Fruit fly (Drosophila melanogaster) whole organism, embryonic: Measurements from ENCODE around the gene CG10214.

Experiments used
- CG10267 ChIP-seq: fragments of 200-800 bp; sonication (Bioruptor generic); optimal IDR thresholded peaks from 2 replicates; lab custom pipeline; 2018; ENCODE audit warnings: missing biosample characterization, mild to moderate bottlenecking, missing genetic modification characterization, moderate library complexity
- CG10274 ChIP-seq: fragments of 200-800 bp; sonication (Bioruptor generic); optimal IDR thresholded peaks from 3 replicates; lab custom pipeline; 2017; ENCODE audit warnings: missing biosample characterization, mild to moderate bottlenecking, missing genetic modification characterization
- CG11247 ChIP-seq: fragments of 200-800 bp; sonication (Bioruptor generic); IDR thresholded peaks from 2 replicates; pipeline ENCODE4 v1.3.6; 2022; ENCODE audit warnings: missing biosample characterization, missing genetic modification characterization
- CG11696 ChIP-seq: fragments of 200-800 bp; sonication (Bioruptor generic); IDR thresholded peaks from 2 replicates; pipeline ENCODE4 v1.3.6; 2022; ENCODE audit warnings: missing biosample characterization, missing genetic modification characterization
- CG12391 ChIP-seq: fragments of 200-800 bp; sonication (Bioruptor generic); optimal IDR thresholded peaks from 3 replicates; lab custom pipeline; 2018; ENCODE audit warnings: missing biosample characterization, mild to moderate bottlenecking, missing genetic modification characterization, moderate library complexity
- CG13123 ChIP-seq: fragments of 200-800 bp; sonication (Bioruptor generic); optimal IDR thresholded peaks from 2 replicates; lab custom pipeline; 2016; ENCODE audit warnings: missing biosample characterization, missing genetic modification characterization
- CG14050 ChIP-seq: fragments of 200-800 bp; sonication (Bioruptor generic); IDR thresholded peaks from 3 replicates; pipeline ENCODE4 v1.3.6; 2022; ENCODE audit warnings: missing biosample characterization, missing genetic modification characterization
- CG16863 ChIP-seq: fragments of 200-800 bp; sonication (Bioruptor generic); optimal IDR thresholded peaks from 3 replicates; lab custom pipeline; 2016; ENCODE audit warnings: missing biosample characterization, missing genetic modification characterization
- CG3726 ChIP-seq: fragments of 200-800 bp; sonication (Bioruptor generic); IDR thresholded peaks from 3 replicates; pipeline ENCODE4, ENCODE4 v1.3.6; 2022; ENCODE audit warnings: missing biosample characterization, missing genetic modification characterization
- CG3838 ChIP-seq: fragments of 200-800 bp; sonication (Bioruptor generic); optimal IDR thresholded peaks from 3 replicates; lab custom pipeline; 2016; ENCODE audit warnings: missing biosample characterization, missing genetic modification characterization
- CG5953 ChIP-seq: fragments of 200-800 bp; sonication (Bioruptor generic); IDR thresholded peaks from 2 replicates; pipeline ENCODE4 v1.3.6; 2022; ENCODE audit warnings: missing biosample characterization, missing genetic modification characterization
- CG6854 ChIP-seq: fragments of 200-800 bp; sonication (Bioruptor generic); optimal IDR thresholded peaks from 3 replicates; lab custom pipeline; 2017; ENCODE audit warnings: missing biosample characterization, mild to moderate bottlenecking, missing genetic modification characterization
- CG7987 ChIP-seq: fragments of 200-800 bp; sonication (Bioruptor generic); optimal IDR thresholded peaks from 2 replicates; lab custom pipeline; 2018; ENCODE audit warnings: missing biosample characterization, mild to moderate bottlenecking, missing genetic modification characterization, moderate library complexity
- CG8281 ChIP-seq: fragments of 200-800 bp; sonication (Bioruptor generic); optimal IDR thresholded peaks from 2 replicates; lab custom pipeline; 2018; ENCODE audit warnings: missing biosample characterization, mild to moderate bottlenecking, missing genetic modification characterization, moderate library complexity
- CG8290 ChIP-seq, 3 experiments: fragments of 200-800 bp; sonication (Bioruptor generic); optimal IDR thresholded peaks; 2 replicates each; lab custom pipeline; 2016 to 2019; ENCODE audit warnings: missing biosample characterization in 3 of 3, missing genetic modification characterization in 3 of 3, mild to moderate bottlenecking in 2 of 3, moderate library complexity in 1 of 3
- CG8924 ChIP-seq: fragments of 200-800 bp; optimal IDR thresholded peaks from 3 replicates; lab custom pipeline; 2019; ENCODE audit warnings: missing biosample characterization, mild to moderate bottlenecking, missing genetic modification characterization, moderate library complexity
- CHES-1-like ChIP-seq: fragments of 200-800 bp; sonication (Bioruptor generic); optimal IDR thresholded peaks from 2 replicates; lab custom pipeline; 2016; ENCODE audit warnings: missing biosample characterization, missing genetic modification characterization
- D ChIP-seq, 2 experiments: fragments of 200-800 bp in 1 of 2; fragments of >200 bp in 1 of 2; sonication (Bioruptor generic) in 1 of 2; optimal IDR thresholded peaks; 2 replicates in 1 of 2; 3 replicates in 1 of 2; lab custom pipeline; 2017; ENCODE audit warnings: mild to moderate bottlenecking in 1 of 2, missing biosample characterization in 1 of 2, missing genetic modification characterization in 1 of 2, missing genetic modification reagents in 1 of 2
- Eip74EF ChIP-seq, 2 experiments: fragments of 200-800 bp in 1 of 2; fragments of >200 bp in 1 of 2; sonication (Bioruptor generic) in 1 of 2; optimal IDR thresholded peaks; 2 replicates each; lab custom pipeline; 2017 to 2019; ENCODE audit warnings: missing biosample characterization in 2 of 2, missing genetic modification characterization in 2 of 2, mild to moderate bottlenecking in 1 of 2, moderate library complexity in 1 of 2
- Fer1 ChIP-seq: fragments of 200-800 bp; sonication (Bioruptor generic); optimal IDR thresholded peaks from 2 replicates; lab custom pipeline; 2017; ENCODE audit warnings: missing biosample characterization, mild to moderate bottlenecking, missing genetic modification characterization
- HLH4C ChIP-seq: fragments of 200-800 bp; sonication (Bioruptor generic); IDR thresholded peaks from 3 replicates; pipeline ENCODE4 v1.3.6; 2022; ENCODE audit warnings: missing biosample characterization, missing genetic modification characterization; ENCODE audit not compliant: partially characterized antibody
- Med ChIP-seq: fragments of 200-800 bp; sonication (Bioruptor generic); peaks from one replicate; lab custom pipeline; 2016; ENCODE audit warnings: missing biosample characterization, missing genetic modification characterization, mild to moderate bottlenecking, inconsistent platforms, moderate library complexity
- Sry-β ChIP-seq: fragments of 200-800 bp; sonication (Bioruptor generic); optimal IDR thresholded peaks from 2 replicates; lab custom pipeline; 2018; ENCODE audit warnings: missing biosample characterization, mild to moderate bottlenecking, missing genetic modification characterization, moderate library complexity
- Taf1 ChIP-seq: fragments of 200-800 bp; sonication (Bioruptor generic); IDR thresholded peaks from 2 replicates; pipeline ENCODE4 v1.3.6; 2022; ENCODE audit warnings: missing biosample characterization, missing genetic modification characterization
- Xrp1 ChIP-seq: fragments of 200-800 bp; sonication (Bioruptor generic); IDR thresholded peaks from 2 replicates; pipeline ENCODE4 v1.3.6; 2022; ENCODE audit warnings: missing biosample characterization, missing genetic modification characterization
- al ChIP-seq: fragments of 200-800 bp; sonication (Bioruptor generic); IDR thresholded peaks from 2 replicates; pipeline ENCODE4 v1.3.6; 2022; ENCODE audit warnings: missing biosample characterization, missing genetic modification characterization
- ara ChIP-seq: fragments of 200-800 bp; sonication (Bioruptor generic); IDR thresholded peaks from 2 replicates; pipeline ENCODE4 v1.3.6; 2022; ENCODE audit warnings: missing biosample characterization, missing genetic modification characterization
- bab2 ChIP-seq: fragments of 200-800 bp; sonication (Bioruptor generic); optimal IDR thresholded peaks from 2 replicates; lab custom pipeline; 2016; ENCODE audit warnings: missing biosample characterization, missing genetic modification characterization
- cg ChIP-seq: fragments of 200-800 bp; sonication (Bioruptor generic); optimal IDR thresholded peaks from 3 replicates; lab custom pipeline; 2019; ENCODE audit warnings: missing biosample characterization, mild to moderate bottlenecking, missing genetic modification characterization, moderate library complexity
- da ChIP-seq: fragments of 200-800 bp; sonication (Bioruptor generic); optimal IDR thresholded peaks from 2 replicates; lab custom pipeline; 2016; ENCODE audit warnings: missing biosample characterization, missing genetic modification characterization
- dimm ChIP-seq: fragments of 200-800 bp; sonication (Bioruptor generic); IDR thresholded peaks from 2 replicates; pipeline ENCODE4 v1.3.6; 2022; ENCODE audit warnings: missing biosample characterization, missing genetic modification characterization
- dmrt11E ChIP-seq: fragments of 200-800 bp; sonication (Bioruptor generic); optimal IDR thresholded peaks from 3 replicates; lab custom pipeline; 2018; ENCODE audit warnings: missing biosample characterization, mild to moderate bottlenecking, missing genetic modification characterization, moderate library complexity
- emc ChIP-seq: fragments of 200-800 bp; sonication (Bioruptor generic); optimal IDR thresholded peaks from 2 replicates; lab custom pipeline; 2016; ENCODE audit warnings: missing biosample characterization, missing genetic modification characterization
- eve ChIP-seq, 2 experiments: fragments of >200 bp; optimal IDR thresholded peaks; 2 replicates each; lab custom pipeline; 2017; ENCODE audit warnings: missing biosample characterization in 2 of 2, missing genetic modification characterization in 2 of 2
- fd3F ChIP-seq: fragments of 200-800 bp; sonication (Bioruptor generic); optimal IDR thresholded peaks from 2 replicates; lab custom pipeline; 2018; ENCODE audit warnings: missing biosample characterization, mild to moderate bottlenecking, missing genetic modification characterization, moderate library complexity
- gt ChIP-seq: fragments of 200-800 bp; sonication (Bioruptor generic); IDR thresholded peaks from 2 replicates; pipeline ENCODE4 v1.3.6; 2022; ENCODE audit warnings: missing biosample characterization, missing genetic modification characterization
- h ChIP-seq: fragments of >200 bp; optimal IDR thresholded peaks from 2 replicates; lab custom pipeline; 2017
- jigr1 ChIP-seq: fragments of 200-800 bp; sonication (Bioruptor generic); IDR thresholded peaks from 3 replicates; pipeline ENCODE4 v1.3.6; 2022; ENCODE audit warnings: missing biosample characterization, missing genetic modification characterization
- kni ChIP-seq: fragments of 200-800 bp; sonication (Bioruptor generic); optimal IDR thresholded peaks from 3 replicates; lab custom pipeline; 2017; ENCODE audit warnings: mild to moderate bottlenecking, missing biosample characterization, missing genetic modification reagents, missing genetic modification characterization
- lbe ChIP-seq: fragments of 200-800 bp; sonication (Bioruptor generic); optimal IDR thresholded peaks from 2 replicates; lab custom pipeline; 2016; ENCODE audit warnings: missing biosample characterization, mild to moderate bottlenecking, missing genetic modification characterization
- luna ChIP-seq: fragments of 200-800 bp; sonication (Bioruptor generic); optimal IDR thresholded peaks from 2 replicates; lab custom pipeline; 2016; ENCODE audit warnings: missing biosample characterization, missing genetic modification characterization
- mld ChIP-seq: fragments of 200-800 bp; sonication (Bioruptor generic); IDR thresholded peaks from 3 replicates; pipeline ENCODE4 v1.3.6; 2022; ENCODE audit warnings: missing biosample characterization, missing genetic modification characterization; ENCODE audit not compliant: partially characterized antibody
- pan ChIP-seq, 4 experiments: fragments of >200 bp in 3 of 4; fragments of 200-800 bp in 1 of 4; sonication (Bioruptor generic) in 1 of 4; optimal IDR thresholded peaks in 3 of 4; IDR thresholded peaks in 1 of 4; 2 replicates each; pipeline versions ENCODE4 v1.3.6 to Lab custom; 2017 to 2022; ENCODE audit warnings: missing biosample characterization in 2 of 4, missing genetic modification characterization in 2 of 4, mixed read lengths in 1 of 4
- pzg ChIP-seq: fragments of 200-800 bp; sonication (Bioruptor generic); optimal IDR thresholded peaks from 3 replicates; lab custom pipeline; 2018; ENCODE audit warnings: missing biosample characterization, mild to moderate bottlenecking, missing genetic modification characterization, moderate library complexity
- scrt ChIP-seq: fragments of 200-800 bp; sonication (Bioruptor generic); optimal IDR thresholded peaks from 2 replicates; lab custom pipeline; 2018; ENCODE audit warnings: missing biosample characterization, mild to moderate bottlenecking, missing genetic modification characterization, moderate library complexity
- seq ChIP-seq: fragments of 200-800 bp; sonication (Bioruptor generic); IDR thresholded peaks from 2 replicates; pipeline ENCODE4 v1.3.6; 2022; ENCODE audit warnings: missing biosample characterization, missing genetic modification characterization
- stc ChIP-seq: fragments of 200-800 bp; sonication (Bioruptor generic); IDR thresholded peaks from 2 replicates; pipeline ENCODE4 v1.3.6; 2022; ENCODE audit warnings: missing biosample characterization, missing genetic modification characterization
- sug ChIP-seq: fragments of 200-800 bp; optimal IDR thresholded peaks from 2 replicates; lab custom pipeline; 2019; ENCODE audit warnings: missing biosample characterization, mild to moderate bottlenecking, missing genetic modification characterization, moderate library complexity

Gene CG10214

DNA sequence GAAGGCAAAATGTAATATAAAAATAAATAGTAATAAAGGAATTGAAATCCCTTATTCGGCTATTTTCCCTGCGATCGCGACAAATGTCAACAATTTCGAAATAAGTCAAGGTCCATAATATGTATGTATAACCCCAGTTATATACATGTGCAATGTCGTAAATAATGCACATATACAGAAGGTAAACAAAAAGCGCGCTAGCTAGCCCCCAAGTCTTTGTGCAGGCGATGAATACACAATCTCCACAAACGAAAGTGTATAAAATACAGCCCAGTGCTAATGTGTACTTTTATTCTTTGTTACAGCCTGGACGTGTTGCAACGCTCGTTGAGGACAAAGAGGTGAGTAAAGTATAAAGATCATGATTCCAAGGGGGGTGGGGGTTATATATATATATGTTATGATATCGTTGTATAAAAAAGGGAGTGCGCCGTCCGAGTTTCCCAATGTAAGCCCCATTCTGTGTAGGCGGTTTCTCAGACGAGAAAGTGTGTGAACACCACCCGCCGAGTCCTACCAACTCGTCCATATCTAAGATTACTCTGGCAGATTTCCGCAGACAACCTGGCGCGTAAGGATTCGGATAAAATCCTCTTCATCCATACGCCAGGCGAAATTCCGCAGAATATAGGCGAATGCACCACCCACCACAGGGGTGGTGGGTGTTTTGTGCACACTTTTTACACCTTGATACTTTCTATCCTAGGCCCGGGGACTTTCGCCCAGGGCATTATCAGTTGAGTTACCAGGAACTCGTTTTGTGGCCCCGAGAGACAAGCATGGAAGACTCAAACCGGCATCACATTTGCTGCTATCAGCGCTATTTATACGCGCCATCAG is 37.4 kb downstream of the CG10214 start (continued):
- peak; percentile 16; the same call in 1 of the 2 replicates for TF ChIP-seq Xrp1 (GFP tag; lab: Robert Waterston, UW)
- TF ChIP-seq CHES-1-like (GFP tag; lab: Kevin White, UChicago): no peak
- no peak for TF ChIP-seq pan (optimal IDR thresholded peaks at IDR 0.05; lab: Kevin White, UChicago)
- TF ChIP-seq pan (GFP tag; optimal IDR thresholded peaks at IDR 0.05 in 1 of 2, IDR thresholded peaks at IDR 0.05 in 1 of 2): peak in 1 of 2 experiments; percentile 32
- TF ChIP-seq cg (GFP tag; lab: Kevin White, UChicago): no peak
- no peak for TF ChIP-seq CG8924 (tag; lab: Kevin White, UChicago)
- peak in 1 of 2 experiments; percentile 73 for TF ChIP-seq Eip74EF (GFP tag; optimal IDR thresholded peaks at IDR 0.05; lab: Kevin White, UChicago)
- TF ChIP-seq kni (GFP tag; lab: Kevin White, UChicago): peak; percentile 65
- no peak for TF ChIP-seq jigr1 (GFP tag; lab: Robert Waterston, UW)
- 0 out of 2 replicates have a peak, but pooled peaks have one; percentile 8 for TF ChIP-seq ara
- peak; percentile 44 for TF ChIP-seq mld (GFP tag; lab: Robert Waterston, UW)
- no peak for TF ChIP-seq lbe (GFP tag; lab: Kevin White, UChicago)
- no peak for TF ChIP-seq CG16863 (GFP tag; lab: Kevin White, UChicago)
- TF ChIP-seq D (optimal IDR thresholded peaks at IDR 0.05; lab: Kevin White, UChicago): no peak
- no peak for TF ChIP-seq D (GFP tag; optimal IDR thresholded peaks at IDR 0.05; lab: Kevin White, UChicago)
- TF ChIP-seq CG6854 (GFP tag; lab: Kevin White, UChicago): peak; percentile 42
- no peak for TF ChIP-seq bab2 (GFP tag; lab: Kevin White, UChicago)
- no peak for TF ChIP-seq CG3838 (GFP tag; lab: Kevin White, UChicago)
- no peak for TF ChIP-seq CG13123 (GFP tag; lab: Kevin White, UChicago)
- TF ChIP-seq h: no peak
- TF ChIP-seq CG5953 (GFP tag; lab: Robert Waterston, UW): 0 out of 2 replicates have a peak, but pooled peaks have one; percentile 34
- no peak for TF ChIP-seq CG3726
- TF ChIP-seq pzg (GFP tag; lab: Kevin White, UChicago): no peak
- no peak for TF ChIP-seq CG10267 (tag; lab: Kevin White, UChicago)
- TF ChIP-seq fd3F (GFP tag; lab: Kevin White, UChicago): no peak
- TF ChIP-seq CG12391 (tag; lab: Kevin White, UChicago): no peak
- peak; percentile 58 for TF ChIP-seq CG8290 (GFP tag; optimal IDR thresholded peaks at IDR 0.05; lab: Kevin White, UChicago)
- peak in 1 of 2 experiments; percentile 58 for TF ChIP-seq CG8290 (tag; optimal IDR thresholded peaks at IDR 0.05; lab: Kevin White, UChicago)
- TF ChIP-seq Sry-β (GFP tag; lab: Kevin White, UChicago): no peak
- no peak for TF ChIP-seq da (GFP tag; lab: Kevin White, UChicago)
- TF ChIP-seq CG7987: peak; percentile 19
- TF ChIP-seq al (GFP tag; lab: Robert Waterston, UW): no peak
- no peak for TF ChIP-seq dmrt11E (tag; lab: Kevin White, UChicago)
- TF ChIP-seq Med (GFP tag; lab: Kevin White, UChicago): no peak
- TF ChIP-seq emc (GFP tag; lab: Kevin White, UChicago): no peak
- peak; percentile 26 for TF ChIP-seq Fer1 (GFP tag; lab: Kevin White, UChicago)
- TF ChIP-seq CG11696 (GFP tag; lab: Robert Waterston, UW): no peak
- no peak for TF ChIP-seq CG8281 (tag; lab: Kevin White, UChicago)
- no peak for TF ChIP-seq Taf1
- TF ChIP-seq HLH4C (GFP tag; lab: Robert Waterston, UW): peak; percentile 64
- no peak for TF ChIP-seq dimm
- TF ChIP-seq eve (GFP tag; optimal IDR thresholded peaks at IDR 0.05; lab: Kevin White, UChicago): no peak
- TF ChIP-seq CG11247: no peak
- TF ChIP-seq scrt: no peak
- TF ChIP-seq gt (GFP tag; lab: Robert Waterston, UW): no peak
- TF ChIP-seq stc (GFP tag; lab: Robert Waterston, UW): 0 out of 2 replicates have a peak, but pooled peaks have one; percentile 32
- TF ChIP-seq sug (tag; lab: Kevin White, UChicago): peak; percentile 88
- no peak for TF ChIP-seq seq (GFP tag; lab: Robert Waterston, UW)
- TF ChIP-seq luna: no peak
- no peak for TF ChIP-seq CG10274
- no peak for TF ChIP-seq CG14050 (GFP tag; lab: Robert Waterston, UW)
